Worm (Caenorhabditis elegans) whole organism, L2 larva: ENCODE measurements around the gene cyb-1.

Experiments
- ama-1 ChIP-seq: fragments of 150-350 bp; optimal IDR thresholded peaks from 2 replicates; lab custom pipeline; 2018; ENCODE audit warnings: inconsistent platforms
- blmp-1 ChIP-seq: sonication (generic microtip); optimal IDR thresholded peaks from 2 replicates; lab custom pipeline; 2017; ENCODE audit warnings: missing genetic modification characterization, mild to moderate bottlenecking, missing compliant biosample characterization, antibody characterized with exemption, moderate library complexity; ENCODE audit not compliant: insufficient read depth
- dmd-4 ChIP-seq: sonication (generic microtip); optimal IDR thresholded peaks from 2 replicates; lab custom pipeline; 2017; ENCODE audit warnings: missing biosample characterization, missing genetic modification characterization
- lin-13 ChIP-seq: fragments of 150-350 bp; optimal IDR thresholded peaks from 2 replicates; lab custom pipeline; 2014; ENCODE audit warnings: missing biosample characterization, missing genetic modification reagents, missing genetic modification characterization
- mdl-1 ChIP-seq, 2 experiments: fragments of 150-350 bp in 1 of 2; sonication (generic microtip) in 1 of 2; optimal IDR thresholded peaks; 2 replicates each; lab custom pipeline; 2017; ENCODE audit warnings: missing biosample characterization in 2 of 2, missing genetic modification characterization in 2 of 2
- nhr-12 ChIP-seq: fragments of 150-350 bp; optimal IDR thresholded peaks from 2 replicates; lab custom pipeline; 2014; ENCODE audit warnings: missing biosample characterization, missing genetic modification characterization
- nhr-21 ChIP-seq: fragments of 150-350 bp; optimal IDR thresholded peaks from 2 replicates; lab custom pipeline; 2014; ENCODE audit warnings: missing biosample characterization, missing genetic modification characterization
- nhr-237 ChIP-seq: fragments of 150-350 bp; optimal IDR thresholded peaks from 2 replicates; lab custom pipeline; 2014; ENCODE audit warnings: missing biosample characterization, missing genetic modification characterization
- nhr-25 ChIP-seq: fragments of 150-350 bp; sonication (generic microtip); optimal IDR thresholded peaks from 3 replicates; lab custom pipeline; 2014; ENCODE audit warnings: missing biosample characterization, missing genetic modification characterization
- nhr-77 ChIP-seq: fragments of 150-350 bp; optimal IDR thresholded peaks from 2 replicates; lab custom pipeline; 2014; ENCODE audit warnings: missing biosample characterization, missing genetic modification characterization
- unc-62 ChIP-seq: fragments of 150-350 bp; optimal IDR thresholded peaks from 2 replicates; lab custom pipeline; 2014; ENCODE audit warnings: missing biosample characterization, missing genetic modification reagents, missing genetic modification characterization
- zag-1 ChIP-seq: fragments of 150-350 bp; optimal IDR thresholded peaks from 2 replicates; lab custom pipeline; 2014; ENCODE audit warnings: missing biosample characterization, missing genetic modification characterization
- ztf-11 ChIP-seq: sonication (generic microtip); optimal IDR thresholded peaks from 2 replicates; lab custom pipeline; 2017; ENCODE audit warnings: missing biosample characterization, missing genetic modification characterization

- no peak for TF ChIP-seq lin-13 (GFP tag; lab: Kevin White, UChicago)
- TF ChIP-seq nhr-25: peak; percentile 75
- peak; percentile 83 for TF ChIP-seq nhr-21
- no peak for TF ChIP-seq nhr-12 (tag; lab: Kevin White, UChicago)
- no peak for TF ChIP-seq dmd-4 (tag; lab: Kevin White, UChicago)
- no peak for TF ChIP-seq nhr-77 (tag; lab: Kevin White, UChicago)
- TF ChIP-seq mdl-1 (tag; optimal IDR thresholded peaks at IDR 0.05; lab: Kevin White, UChicago): no peak
- no peak for TF ChIP-seq unc-62 (GFP tag; lab: Kevin White, UChicago)
- TF ChIP-seq nhr-237 (tag; lab: Kevin White, UChicago): no peak
- no peak for TF ChIP-seq zag-1 (tag; lab: Kevin White, UChicago)
- TF ChIP-seq ama-1 (lab: Kevin White, UChicago): no peak
- no peak for TF ChIP-seq ztf-11 (tag; lab: Kevin White, UChicago)
- TF ChIP-seq blmp-1 (tag; lab: Kevin White, UChicago): peak; percentile 70
Measured at ce11 chrIV:10784085-10784484, 49.1 kb downstream of the cyb-1 start.
